Worm (Caenorhabditis elegans): ENCODE results near the gene F12F6.1.

Gene F12F6.1

ce11 chrIV:11601721-11602405 is 18.1 kb downstream of the F12F6.1 start (continued):
- TF ChIP-seq pag-3 (tag; optimal IDR thresholded peaks at IDR 0.05; ENCODE audit: borderline replicate concordance, insufficient read depth) (no peak), snu-23 (GFP tag; optimal IDR thresholded peaks at IDR 0.05) (peak; percentile 82), sup-37 (GFP tag; optimal IDR thresholded peaks at IDR 0.05) (no peak), sox-4 (tag; optimal IDR thresholded peaks at IDR 0.05) (no peak), jun-1 (tag; optimal IDR thresholded peaks at IDR 0.05) (peak; percentile 50), lsy-2 (tag; optimal IDR thresholded peaks at IDR 0.05) (peak; percentile 79 to 97), mep-1 (tag; optimal IDR thresholded peaks at IDR 0.05) (peak; percentile 63), egl-13 (tag; optimal IDR thresholded peaks at IDR 0.05) (peak; percentile 11), nhr-19 (GFP tag; conservative IDR thresholded peaks at IDR 0.05) (peak; percentile 72), C16A3.4 (tag; optimal IDR thresholded peaks at IDR 0.05) (peak; percentile 81), alr-1 (tag; optimal IDR thresholded peaks at IDR 0.05; ENCODE audit: borderline replicate concordance) (no peak), aha-1 (tag; optimal IDR thresholded peaks at IDR 0.05) (no peak), lin-13 (GFP tag; optimal IDR thresholded peaks at IDR 0.05) (peak; percentile 60), mab-9 (GFP tag; IDR thresholded peaks at IDR 0.05) (no peak), aly-2 (tag; optimal IDR thresholded peaks at IDR 0.05) (peak; percentile 3), grh-1 (GFP tag; IDR thresholded peaks at IDR 0.05) (peak; percentile 48), nhr-237 (tag; optimal IDR thresholded peaks at IDR 0.05) (peak; percentile 12), pqm-1 (tag; optimal IDR thresholded peaks at IDR 0.05) (no peak), efl-3 (GFP tag; optimal IDR thresholded peaks at IDR 0.05) (no peak), lin-39 (tag; optimal IDR thresholded peaks at IDR 0.05) (peak; percentile 34), swsn-7 (tag; optimal IDR thresholded peaks at IDR 0.05) (peak; percentile 75), hpl-2 (GFP tag; optimal IDR thresholded peaks at IDR 0.05) (peak; percentile 28), nhr-47 (tag; optimal IDR thresholded peaks at IDR 0.05) (peak; percentile 81), C34B4.2 (tag; optimal IDR thresholded peaks at IDR 0.05) (no peak), nhr-11 (tag; optimal IDR thresholded peaks at IDR 0.05) (no peak), unc-130 (tag; optimal IDR thresholded peaks at IDR 0.05) (peak; percentile 56), blmp-1 (tag; optimal IDR thresholded peaks at IDR 0.05) (peak; percentile 68), nhr-20 (tag; optimal IDR thresholded peaks at IDR 0.05) (peak; percentile 73), Y116A8C.19 (tag; optimal IDR thresholded peaks at IDR 0.05; ENCODE audit: borderline replicate concordance) (no peak), nhr-77 (tag; optimal IDR thresholded peaks at IDR 0.05) (peak; percentile 31), unc-86 (tag; optimal IDR thresholded peaks at IDR 0.05) (peak; percentile 66), pax-3 (tag; optimal IDR thresholded peaks at IDR 0.05) (no peak), zip-4 (GFP tag; optimal IDR thresholded peaks at IDR 0.05) (no peak), tbx-2 (tag; optimal IDR thresholded peaks at IDR 0.05) (peak; percentile 72), fkh-4 (tag; optimal IDR thresholded peaks at IDR 0.05; ENCODE audit: borderline replicate concordance) (no peak), efl-1 (optimal IDR thresholded peaks at IDR 0.05) (peak; percentile 76 to 84), efl-1 (GFP tag; optimal IDR thresholded peaks at IDR 0.05 in 1 of 2) (peak; percentile 71 to 97), nhr-84 (tag; optimal IDR thresholded peaks at IDR 0.05) (no peak)

- TF ChIP-seq efl-1 (optimal IDR thresholded peaks at IDR 0.05): no peak
- peak in 1 of 2 experiments; percentile 91 for TF ChIP-seq efl-1 (GFP tag; optimal IDR thresholded peaks at IDR 0.05 in 1 of 2)
- TF ChIP-seq unc-86 (tag; optimal IDR thresholded peaks at IDR 0.05): no peak
These were observed 18.8 kb downstream of the F12F6.1 start, which contains the start of gene rps-11 for ce11 chrIV:11602498-11603068. rps-11 (plus strand) TSS chrIV:11602641.

- TF ChIP-seq unc-86 (tag; optimal IDR thresholded peaks at IDR 0.05) (no peak), lsy-2 (tag; optimal IDR thresholded peaks at IDR 0.05) (peak in 1 of 2 experiments; percentile 22), ama-1 (optimal IDR thresholded peaks at IDR 0.05) (peak; percentile 13), nhr-85 (tag) (peak; percentile 1)
These were observed 19.6 kb downstream of the F12F6.1 start for ce11 chrIV:11603265-11603840.

All from whole organism, L1 larva.